Worm (Caenorhabditis elegans) whole organism, young adult: ENCODE data around the gene srxa-2.

Experiments
- C17E4.6 ChIP-seq: fragments of 200-800 bp; sonication (Bioruptor generic); IDR thresholded peaks from 2 replicates; pipeline ENCODE4 v1.3.6; 2022; ENCODE audit warnings: missing genetic modification reagents, missing genetic modification characterization, missing compliant biosample characterization
- F22D6.2 ChIP-seq: sonication (generic microtip); optimal IDR thresholded peaks from 2 replicates; lab custom pipeline; 2016; ENCODE audit warnings: mild to moderate bottlenecking, missing genetic modification characterization, missing compliant biosample characterization
- F33H1.4 ChIP-seq: fragments of 200-800 bp; sonication (Bioruptor generic); IDR thresholded peaks from 2 replicates; pipeline ENCODE4 v1.3.6; 2022; ENCODE audit warnings: missing genetic modification reagents, missing genetic modification characterization, missing compliant biosample characterization
- F57C9.4 ChIP-seq: sonication (generic microtip); optimal IDR thresholded peaks from 2 replicates; lab custom pipeline; 2017; ENCODE audit warnings: mild to moderate bottlenecking, missing genetic modification characterization, missing compliant biosample characterization
- K12H6.12 ChIP-seq: fragments of 200-800 bp; sonication (Bioruptor generic); optimal IDR thresholded peaks from 2 replicates; lab custom pipeline; 2018; ENCODE audit warnings: mild to moderate bottlenecking, missing genetic modification characterization, missing compliant biosample characterization
- T07F8.4 ChIP-seq: sonication (generic microtip); optimal IDR thresholded peaks from 2 replicates; lab custom pipeline; 2016; ENCODE audit warnings: mild to moderate bottlenecking, missing genetic modification characterization, moderate library complexity, missing compliant biosample characterization
- T26A5.8 ChIP-seq: sonication (generic microtip); optimal IDR thresholded peaks from 2 replicates; lab custom pipeline; 2016; ENCODE audit warnings: missing genetic modification characterization, missing compliant biosample characterization
- Y56A3A.18 ChIP-seq: fragments of 200-800 bp; sonication (Bioruptor generic); IDR thresholded peaks from 2 replicates; pipeline ENCODE4 v1.3.6; 2022; ENCODE audit warnings: missing genetic modification reagents, missing genetic modification characterization, missing compliant biosample characterization
- ZK185.1 ChIP-seq: sonication (generic microtip); optimal IDR thresholded peaks from 2 replicates; lab custom pipeline; 2016; ENCODE audit warnings: mild to moderate bottlenecking, missing genetic modification characterization, missing compliant biosample characterization; ENCODE audit not compliant: poor library complexity, severe bottlenecking
- cebp-2 ChIP-seq: fragments of 200-800 bp; sonication (Bioruptor generic); IDR thresholded peaks from 2 replicates; pipeline ENCODE4 v1.3.6; 2022; ENCODE audit warnings: missing genetic modification characterization, missing compliant biosample characterization
- ceh-100 ChIP-seq: fragments of 200-800 bp; sonication (Bioruptor generic); IDR thresholded peaks from 2 replicates; pipeline ENCODE4 v1.3.6; 2022; ENCODE audit warnings: missing genetic modification reagents, missing genetic modification characterization, missing compliant biosample characterization
- ceh-27 ChIP-seq: fragments of 200-800 bp; sonication (Bioruptor generic); optimal IDR thresholded peaks from 2 replicates; lab custom pipeline; 2018; ENCODE audit warnings: mild to moderate bottlenecking, missing genetic modification characterization, moderate library complexity, missing compliant biosample characterization
- ceh-58 ChIP-seq: fragments of 200-800 bp; sonication (Bioruptor generic); IDR thresholded peaks from 2 replicates; pipeline ENCODE4 v1.3.6; 2022; ENCODE audit warnings: missing genetic modification characterization, missing compliant biosample characterization
- chd-7 ChIP-seq: sonication (generic microtip); optimal IDR thresholded peaks from 2 replicates; lab custom pipeline; 2016; ENCODE audit warnings: mild to moderate bottlenecking, missing genetic modification characterization, moderate library complexity, missing compliant biosample characterization
- dpff-1 ChIP-seq: sonication (generic microtip); optimal IDR thresholded peaks from 2 replicates; lab custom pipeline; 2017; ENCODE audit warnings: mild to moderate bottlenecking, missing genetic modification characterization, missing compliant biosample characterization
- dpl-1 ChIP-seq: fragments of 150-350 bp; optimal IDR thresholded peaks from 2 replicates; lab custom pipeline; 2014; ENCODE audit warnings: missing biosample characterization, missing genetic modification reagents, missing genetic modification characterization
- him-1 ChIP-seq: sonication (generic microtip); optimal IDR thresholded peaks from 2 replicates; lab custom pipeline; 2016; ENCODE audit warnings: missing genotype, missing genetic modification reagents, missing genetic modification characterization, missing compliant biosample characterization
- hmg-20 ChIP-seq: fragments of 200-800 bp; sonication (Bioruptor generic); IDR thresholded peaks from 2 replicates; pipeline ENCODE4 v1.3.6; 2022; ENCODE audit warnings: missing genetic modification reagents, missing genetic modification characterization, missing compliant biosample characterization
- hsf-1 ChIP-seq: fragments of 200-800 bp; sonication (Bioruptor generic); IDR thresholded peaks from 2 replicates; pipeline ENCODE4 v1.3.6; 2022; ENCODE audit warnings: missing genetic modification reagents, missing genetic modification characterization, missing compliant biosample characterization
- let-526 ChIP-seq: fragments of 200-800 bp; sonication (Bioruptor generic); IDR thresholded peaks from 2 replicates; pipeline ENCODE4 v1.3.6; 2022; ENCODE audit warnings: missing genetic modification reagents, missing genetic modification characterization, missing compliant biosample characterization
- let-607 ChIP-seq, 2 experiments: fragments of 200-800 bp in 1 of 2; sonication (Bioruptor generic) in 1 of 2; sonication (generic microtip) in 1 of 2; optimal IDR thresholded peaks; 2 replicates each; lab custom pipeline; 2016 to 2018; ENCODE audit warnings: mild to moderate bottlenecking in 2 of 2, missing compliant biosample characterization in 2 of 2, missing genetic modification characterization in 2 of 2, moderate library complexity in 2 of 2, missing genotype in 1 of 2
- lin-26 ChIP-seq: fragments of 200-800 bp; sonication (Bioruptor generic); IDR thresholded peaks from 2 replicates; pipeline ENCODE4 v1.3.6; 2022; ENCODE audit warnings: missing genetic modification reagents, missing genetic modification characterization, missing compliant biosample characterization
- lsl-1 ChIP-seq: fragments of 200-800 bp; sonication (Bioruptor generic); optimal IDR thresholded peaks from 2 replicates; lab custom pipeline; 2018; ENCODE audit warnings: mild to moderate bottlenecking, missing genetic modification characterization, moderate library complexity, missing compliant biosample characterization
- madf-10 ChIP-seq: sonication (generic microtip); optimal IDR thresholded peaks from 2 replicates; lab custom pipeline; 2016; ENCODE audit warnings: mild to moderate bottlenecking, missing genetic modification characterization, missing compliant biosample characterization
- madf-8 ChIP-seq: fragments of 200-800 bp; sonication (Bioruptor generic); conservative IDR thresholded peaks from 2 replicates; pipeline ENCODE4 v1.3.6; 2022; ENCODE audit warnings: missing genetic modification reagents, missing genetic modification characterization, missing compliant biosample characterization
- mes-4 ChIP-seq: sonication (generic microtip); optimal IDR thresholded peaks from 2 replicates; lab custom pipeline; 2016; ENCODE audit warnings: missing genotype, missing genetic modification characterization, missing compliant biosample characterization
- nfya-1 ChIP-seq: sonication (generic microtip); optimal IDR thresholded peaks from 2 replicates; lab custom pipeline; 2017; ENCODE audit warnings: antibody characterized with exemption, missing compliant biosample characterization, missing genetic modification characterization, borderline replicate concordance; ENCODE audit not compliant: insufficient read depth
- nhr-120 ChIP-seq: fragments of 200-800 bp; sonication (Bioruptor generic); IDR thresholded peaks from 2 replicates; pipeline ENCODE4 v1.3.6; 2022; ENCODE audit warnings: missing genetic modification characterization, missing compliant biosample characterization
- nhr-179 ChIP-seq: sonication (generic microtip); optimal IDR thresholded peaks from 2 replicates; lab custom pipeline; 2016; ENCODE audit warnings: mild to moderate bottlenecking, missing genetic modification characterization, missing compliant biosample characterization
- nhr-80 ChIP-seq: sonication (generic microtip); optimal IDR thresholded peaks from 2 replicates; lab custom pipeline; 2016; ENCODE audit warnings: missing genetic modification characterization, missing compliant biosample characterization
- nhr-90 ChIP-seq: sonication (generic microtip); optimal IDR thresholded peaks from 2 replicates; lab custom pipeline; 2016; ENCODE audit warnings: missing genotype, mild to moderate bottlenecking, missing genetic modification characterization, missing compliant biosample characterization
- pbrm-1 ChIP-seq: fragments of 200-800 bp; sonication (Bioruptor generic); IDR thresholded peaks from 2 replicates; pipeline ENCODE4 v1.3.6; 2022; ENCODE audit warnings: missing genetic modification reagents, missing genetic modification characterization, missing compliant biosample characterization
- pha-4 ChIP-seq: fragments of 150-350 bp; sonication (generic microtip); optimal IDR thresholded peaks from 2 replicates; lab custom pipeline; 2014; ENCODE audit warnings: missing biosample characterization, missing genetic modification reagents, missing genetic modification characterization
- rec-8 ChIP-seq, 2 experiments: sonication (generic microtip); optimal IDR thresholded peaks; 2 replicates each; lab custom pipeline; 2016; ENCODE audit warnings: mild to moderate bottlenecking in 2 of 2, missing genetic modification characterization in 2 of 2, missing genetic modification reagents in 2 of 2, missing genotype in 2 of 2, missing biosample characterization in 1 of 2, missing compliant biosample characterization in 1 of 2, moderate library complexity in 1 of 2
- snpc-1.1 ChIP-seq: sonication (generic microtip); optimal IDR thresholded peaks from 2 replicates; lab custom pipeline; 2017; ENCODE audit warnings: missing genetic modification characterization, mild to moderate bottlenecking, missing compliant biosample characterization, antibody characterized with exemption, moderate library complexity, missing genotype, missing genetic modification reagents; ENCODE audit not compliant: insufficient read depth
- snpc-3.4 ChIP-seq: sonication (generic microtip); optimal IDR thresholded peaks from 2 replicates; lab custom pipeline; 2017; ENCODE audit warnings: missing genetic modification characterization, mild to moderate bottlenecking, missing compliant biosample characterization, antibody characterized with exemption, moderate library complexity, missing genotype, missing genetic modification reagents
- snpc-4 ChIP-seq, 5 experiments: fragments of 150-350 bp in 1 of 5; sonication (generic microtip) in 4 of 5; optimal IDR thresholded peaks; 2 replicates each; lab custom pipeline; 2014 to 2018; ENCODE audit warnings: missing genetic modification characterization in 5 of 5, missing biosample characterization in 3 of 5, antibody characterized with exemption in 2 of 5, mild to moderate bottlenecking in 2 of 5, missing compliant biosample characterization in 2 of 5, missing genotype in 2 of 5, moderate library complexity in 2 of 5, missing genetic modification reagents in 1 of 5
- tlf-1 ChIP-seq: fragments of 200-800 bp; sonication (Bioruptor generic); optimal IDR thresholded peaks from 2 replicates; lab custom pipeline; 2018; ENCODE audit warnings: mild to moderate bottlenecking, missing genetic modification characterization, missing compliant biosample characterization
- xnd-1 ChIP-seq: sonication (generic microtip); optimal IDR thresholded peaks from 2 replicates; lab custom pipeline; 2016; ENCODE audit warnings: missing genotype, missing genetic modification reagents, missing genetic modification characterization, missing compliant biosample characterization
- ztf-25 ChIP-seq: fragments of 200-800 bp; sonication (Bioruptor generic); IDR thresholded peaks from 2 replicates; pipeline ENCODE4 v1.3.6; 2022; ENCODE audit warnings: missing genetic modification reagents, missing genetic modification characterization, missing compliant biosample characterization

Gene srxa-2

DNA sequence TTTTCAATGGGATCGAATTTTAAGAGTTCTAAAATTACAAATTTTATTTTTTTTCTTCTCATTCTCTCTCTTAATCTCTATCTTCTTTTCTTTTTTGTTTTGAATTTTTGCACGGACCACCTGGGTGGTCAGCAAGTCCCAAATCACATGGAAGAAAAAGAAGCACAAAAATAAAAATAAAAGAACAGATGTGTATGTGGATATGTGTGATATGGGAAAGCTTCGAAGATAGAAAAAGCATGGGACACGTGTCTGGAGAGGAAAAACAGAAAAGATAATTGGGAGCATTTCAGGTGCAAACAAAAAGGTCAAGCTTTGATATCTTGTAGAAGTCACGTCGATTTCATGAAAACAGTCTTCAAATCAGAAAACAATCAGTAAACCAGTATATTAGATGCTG lies 24.0 kb downstream of the srxa-2 start, which contains the start of gene hsp-12.6:
Gene hsp-12.6, minus strand, starts transcription at position 20 of the 400 bp plus-strand sequence.
- TF ChIP-seq K12H6.12 (tag; lab: Kevin White, UChicago) = peak; percentile 2
- no peak for TF ChIP-seq ceh-27 (GFP tag; lab: Kevin White, UChicago)
- TF ChIP-seq, all 124 proteins: peak for 1

DNA sequence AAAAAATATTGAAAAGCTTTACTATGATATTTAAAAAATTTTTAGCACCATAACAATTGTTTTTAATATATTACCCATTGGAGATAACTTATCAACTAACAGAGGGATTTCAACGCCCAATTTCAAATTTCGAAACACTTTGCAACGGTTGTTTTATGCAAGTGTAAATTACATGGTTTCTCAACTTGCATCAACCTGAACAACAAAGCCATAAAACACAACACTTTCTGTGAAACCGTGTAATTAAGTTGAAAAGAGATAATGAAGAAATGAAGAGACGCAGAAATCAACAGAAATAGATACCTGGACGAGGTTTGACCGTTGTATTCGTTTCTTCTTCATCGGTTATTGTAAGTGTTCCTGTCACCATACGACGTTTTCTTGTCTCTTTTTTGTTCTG lies 27.2 kb downstream of the srxa-2 start, which contains the start of gene cpin-1:
Gene cpin-1, plus strand, starts transcription at position 301 of the 400 bp plus-strand sequence.
- TF ChIP-seq ceh-58 (GFP tag; lab: Robert Waterston, UW) = no peak
- TF ChIP-seq F22D6.2 = no peak
- no peak for TF ChIP-seq nhr-90 (tag; lab: Kevin White, UChicago)
- TF ChIP-seq let-526 = no peak
- no peak for TF ChIP-seq pha-4
- TF ChIP-seq tlf-1 (GFP tag; lab: Kevin White, UChicago) = no peak
- no peak for TF ChIP-seq him-1 (tag; lab: Kevin White, UChicago)
- TF ChIP-seq snpc-1.1 (tag; lab: Kevin White, UChicago) = no peak
- no peak for TF ChIP-seq lin-26

DNA sequence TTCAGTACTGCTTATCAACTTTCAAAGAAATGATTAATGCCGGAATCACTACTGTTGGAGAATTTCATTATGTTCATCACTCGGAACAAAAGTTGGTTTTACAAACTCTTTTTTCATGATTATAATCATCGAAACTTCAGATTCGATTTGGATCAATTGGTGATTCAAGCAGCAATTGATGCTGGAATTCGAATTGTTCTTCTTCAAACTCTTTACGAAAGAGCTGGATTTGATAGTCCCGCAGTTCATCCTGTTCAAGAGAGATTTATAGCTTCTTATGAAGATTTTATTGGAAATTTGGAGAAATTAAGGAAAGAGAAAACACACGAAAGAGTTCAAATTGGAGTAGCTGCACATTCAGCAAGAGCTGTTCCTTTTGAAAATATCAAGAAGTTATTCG lies 28.6 kb downstream of the srxa-2 start:
- TF ChIP-seq nfya-1 (tag; lab: Kevin White, UChicago) (no peak), cebp-2 (GFP tag; lab: Robert Waterston, UW) (no peak), nhr-179 (tag; lab: Kevin White, UChicago) (no peak), nhr-120 (GFP tag; lab: Robert Waterston, UW) (no peak), T07F8.4 (tag; lab: Kevin White, UChicago) (no peak), lin-26 (no peak), T26A5.8 (tag; lab: Kevin White, UChicago) (no peak), chd-7 (tag; lab: Kevin White, UChicago) (no peak), madf-10 (tag; lab: Kevin White, UChicago) (no peak), snpc-3.4 (tag; lab: Kevin White, UChicago) (no peak), madf-8 (GFP tag; lab: Robert Waterston, UW) (no peak), xnd-1 (tag; lab: Kevin White, UChicago) (no peak)

DNA sequence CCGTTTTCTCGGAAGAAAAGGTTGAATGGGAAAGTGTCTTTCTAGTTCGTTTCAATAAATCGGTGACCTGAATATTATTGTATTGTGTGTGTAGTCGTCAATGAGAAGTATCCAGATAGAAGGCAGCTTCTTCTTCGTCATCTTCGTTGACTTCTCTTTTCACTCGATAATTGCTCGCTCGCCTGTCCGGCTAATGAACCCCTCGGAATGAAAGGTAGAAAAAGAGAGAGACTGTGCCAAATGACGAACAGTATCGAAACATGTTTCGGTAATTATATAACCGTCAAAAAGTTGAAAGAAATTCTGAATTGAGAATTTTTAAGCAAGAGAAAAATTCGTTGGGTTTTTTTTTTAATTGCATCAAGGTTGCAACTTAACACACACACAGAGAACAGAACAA lies 34.2 kb downstream of the srxa-2 start, which contains the start of gene cutl-17:
Gene cutl-17, minus strand, starts transcription at position 101 of the 400 bp plus-strand sequence.
- TF ChIP-seq ztf-25 (GFP tag; lab: Robert Waterston, UW) (no peak), T07F8.4 (tag; lab: Kevin White, UChicago) (no peak), F57C9.4 (no peak), ZK185.1 (tag; lab: Kevin White, UChicago) (no peak), mes-4 (tag; lab: Kevin White, UChicago) (no peak), F33H1.4 (GFP tag; lab: Robert Waterston, UW) (no peak), ceh-100 (GFP tag; lab: Robert Waterston, UW) (no peak), dpff-1 (tag; lab: Kevin White, UChicago) (no peak), pha-4 (no peak)

DNA sequence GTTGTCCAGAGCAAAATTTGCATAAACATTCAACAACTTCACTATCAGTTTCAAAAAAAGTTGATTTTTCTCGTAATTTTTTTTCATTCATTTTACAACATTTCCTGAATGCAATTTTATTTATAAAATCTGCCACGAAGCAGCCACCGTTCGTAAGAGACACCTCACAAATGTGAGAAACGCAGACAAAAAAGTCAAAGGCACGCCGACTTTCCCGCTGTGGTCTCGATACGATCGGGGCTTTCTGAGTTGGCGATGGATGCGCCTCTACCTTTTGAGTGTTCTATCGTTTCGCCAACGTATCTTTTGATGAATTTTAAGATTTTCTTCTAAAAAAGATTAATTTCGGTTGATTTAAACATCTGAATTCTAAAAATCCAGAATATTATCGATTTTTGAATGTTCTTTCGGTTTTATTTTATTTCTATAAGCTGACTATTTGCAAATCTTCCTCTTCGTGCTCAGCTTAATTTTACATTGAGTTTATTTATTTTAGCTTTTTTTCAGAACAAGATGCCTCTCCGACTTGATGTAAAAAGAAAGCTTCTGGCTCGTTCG lies 36.1 kb downstream of the srxa-2 start, which contains the start of gene copb-2:
Gene copb-2, plus strand, starts transcription at position 508 of the 558 bp plus-strand sequence.
- TF ChIP-seq Y56A3A.18 (GFP tag; lab: Robert Waterston, UW) = no peak
- TF ChIP-seq let-607 (tag; optimal IDR thresholded peaks at IDR 0.05; lab: Kevin White, UChicago) = peak; percentile 90 to 94
- no peak for TF ChIP-seq C17E4.6 (GFP tag; lab: Robert Waterston, UW)
- peak; percentile 59; the same call in 1 of the 2 replicates for TF ChIP-seq pbrm-1 (GFP tag; lab: Robert Waterston, UW)
- TF ChIP-seq snpc-3.4 (tag; lab: Kevin White, UChicago) = peak; percentile 38
- TF ChIP-seq hmg-20 (GFP tag; lab: Robert Waterston, UW) = 0 out of 2 replicates have a peak, but pooled peaks have one; percentile 21
- TF ChIP-seq lsl-1 (GFP tag; lab: Kevin White, UChicago) = peak; percentile 37
- no peak for TF ChIP-seq rec-8 (tag; optimal IDR thresholded peaks at IDR 0.05; lab: Kevin White, UChicago)
- TF ChIP-seq snpc-4 (GFP tag; optimal IDR thresholded peaks at IDR 0.05; lab: Kevin White, UChicago) = peak; percentile 13
- peak; percentile 70 to 80 (median 75) for TF ChIP-seq snpc-4 (tag; optimal IDR thresholded peaks at IDR 0.05; lab: Kevin White, UChicago)
- no peak for TF ChIP-seq hsf-1 (GFP tag; lab: Robert Waterston, UW)
- TF ChIP-seq dpl-1 (GFP tag; lab: Kevin White, UChicago) = peak; percentile 10
- peak; percentile 79 for TF ChIP-seq snpc-1.1 (tag; lab: Kevin White, UChicago)
- peak; percentile 16 for TF ChIP-seq nhr-80 (tag; lab: Kevin White, UChicago)
